Fruit fly (Drosophila melanogaster): ENCODE data around the gene Or98a.

DNA sequence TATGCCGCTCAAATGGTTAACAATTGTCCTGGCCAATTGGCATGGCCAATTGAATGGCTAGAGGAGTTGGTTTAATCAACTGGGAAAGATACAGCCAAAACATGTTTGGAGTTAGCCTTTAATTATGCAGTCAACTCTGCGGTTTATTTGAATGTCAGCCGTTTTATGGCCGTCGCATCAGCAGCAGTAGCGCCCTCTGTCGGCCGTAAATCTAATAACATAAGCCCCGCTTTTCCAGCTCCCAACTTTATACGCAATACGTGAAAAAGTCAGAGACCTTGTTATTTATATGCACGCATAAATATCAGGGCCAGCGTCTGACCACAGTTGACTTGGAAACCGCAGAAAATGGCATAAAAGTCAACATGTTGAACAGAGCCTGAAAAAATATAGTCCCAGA lies 1.9 kb upstream of the Or98a start:
- TF ChIP-seq CG8478 (optimal IDR thresholded peaks at IDR 0.05), result no peak
- TF ChIP-seq CTCF (optimal IDR thresholded peaks at IDR 0.05), result peak; percentile 52 to 57
